Worm (Caenorhabditis elegans) whole organism, late embryonic: Measurements from ENCODE around the gene klp-13.

Source experiments
- C38D4.7 ChIP-seq: fragments of 200-800 bp; sonication (Bioruptor generic); optimal IDR thresholded peaks from 2 replicates; lab custom pipeline; 2018; ENCODE audit warnings: mild to moderate bottlenecking, missing genetic modification characterization, moderate library complexity, missing compliant biosample characterization
- T23F11.4 ChIP-seq: fragments of 200-800 bp; sonication (Bioruptor generic); optimal IDR thresholded peaks from 2 replicates; lab custom pipeline; 2018; ENCODE audit warnings: mild to moderate bottlenecking, missing genetic modification characterization, missing compliant biosample characterization
- ceh-31 ChIP-seq: sonication (generic microtip); optimal IDR thresholded peaks from 2 replicates; lab custom pipeline; 2016; ENCODE audit warnings: missing genetic modification characterization, missing compliant biosample characterization
- elt-2 ChIP-seq: sonication (generic microtip); optimal IDR thresholded peaks from 2 replicates; lab custom pipeline; 2016; ENCODE audit warnings: missing genetic modification reagents, missing genetic modification characterization, missing compliant biosample characterization
- hlh-13 ChIP-seq: fragments of 200-800 bp; sonication (Bioruptor generic); optimal IDR thresholded peaks from 2 replicates; lab custom pipeline; 2018; ENCODE audit warnings: mild to moderate bottlenecking, missing genetic modification characterization, missing compliant biosample characterization
- hlh-30 ChIP-seq: sonication (generic microtip); optimal IDR thresholded peaks from 2 replicates; lab custom pipeline; 2017; ENCODE audit warnings: antibody characterized with exemption, missing genetic modification characterization, missing compliant biosample characterization; ENCODE audit not compliant: insufficient read depth
- pag-3 ChIP-seq: sonication (generic microtip); optimal IDR thresholded peaks from 2 replicates; lab custom pipeline; 2016; ENCODE audit warnings: missing compliant biosample characterization, missing genetic modification characterization, borderline replicate concordance
- rnt-1 ChIP-seq: sonication (generic microtip); optimal IDR thresholded peaks from 2 replicates; lab custom pipeline; 2016; ENCODE audit warnings: missing genetic modification characterization, missing compliant biosample characterization
- sox-4 ChIP-seq: sonication (generic microtip); optimal IDR thresholded peaks from 2 replicates; lab custom pipeline; 2017; ENCODE audit warnings: mild to moderate bottlenecking, missing genetic modification characterization, inconsistent platforms, missing compliant biosample characterization
- tbx-2 ChIP-seq: sonication (generic microtip); optimal IDR thresholded peaks from 2 replicates; lab custom pipeline; 2016; ENCODE audit warnings: missing genetic modification characterization, missing compliant biosample characterization
- tbx-7 ChIP-seq: sonication (generic microtip); optimal IDR thresholded peaks from 2 replicates; lab custom pipeline; 2016; ENCODE audit warnings: missing genotype, missing genetic modification characterization, missing compliant biosample characterization
- unc-55 ChIP-seq: sonication (generic microtip); optimal IDR thresholded peaks from 2 replicates; lab custom pipeline; 2017; ENCODE audit warnings: missing biosample characterization, missing genetic modification reagents, missing genetic modification characterization
- unc-86 ChIP-seq: sonication (generic microtip); optimal IDR thresholded peaks from 2 replicates; lab custom pipeline; 2016; ENCODE audit warnings: missing genetic modification characterization, missing compliant biosample characterization
- ztf-16 ChIP-seq: sonication (generic microtip); optimal IDR thresholded peaks from 2 replicates; lab custom pipeline; 2017; ENCODE audit warnings: missing genetic modification characterization, missing compliant biosample characterization

DNA sequence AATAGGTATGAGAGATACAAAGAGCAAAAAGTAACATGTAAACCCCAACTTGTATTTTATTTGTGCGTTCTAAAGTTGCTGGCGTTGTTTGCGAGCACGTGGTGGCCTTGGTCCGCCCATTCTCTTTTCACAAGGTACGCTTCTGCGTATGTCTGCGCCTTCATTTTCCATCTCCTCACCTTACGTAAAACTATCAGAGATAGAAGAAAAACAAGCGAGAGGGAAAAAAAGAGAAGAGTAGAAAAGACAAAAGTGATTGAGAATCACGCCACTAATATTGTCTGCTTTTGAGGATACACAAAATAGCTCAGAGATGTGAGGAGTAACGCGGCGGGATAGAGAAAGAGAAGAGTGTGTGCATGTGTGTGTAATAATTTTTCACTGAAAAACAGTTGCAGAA lies 42.6 kb upstream of the klp-13 start:
- TF ChIP-seq rnt-1 (tag; lab: Kevin White, UChicago) (no peak), sox-4 (tag; lab: Kevin White, UChicago) (no peak), elt-2 (tag; lab: Kevin White, UChicago) (no peak), ceh-31 (tag; lab: Kevin White, UChicago) (no peak), pag-3 (tag; lab: Kevin White, UChicago) (no peak), hlh-13 (GFP tag; lab: Kevin White, UChicago) (no peak), hlh-30 (no peak), tbx-2 (no peak), unc-86 (tag; lab: Kevin White, UChicago) (no peak), C38D4.7 (GFP tag; lab: Kevin White, UChicago) (no peak), ztf-16 (tag; lab: Kevin White, UChicago) (no peak), unc-55 (GFP tag; lab: Kevin White, UChicago) (no peak), T23F11.4 (no peak), tbx-7 (tag; lab: Kevin White, UChicago) (no peak)
